Fruit fly (Drosophila melanogaster) whole organism, embryonic: ENCODE results near the gene mRpS23.
A peak's percentile ranks its signal among the peaks of the same experiment; 100 is the strongest.

ENCODE experiments used
- Adf1 ChIP-seq: fragments of 200-800 bp; sonication (Bioruptor generic); IDR thresholded peaks from 2 replicates; pipeline ENCODE4 v1.3.6; 2022; ENCODE audit warnings: missing biosample characterization, missing genetic modification characterization
- Asciz ChIP-seq: fragments of 200-800 bp; sonication (Bioruptor generic); optimal IDR thresholded peaks from 2 replicates; lab custom pipeline; 2017; ENCODE audit warnings: missing biosample characterization, mild to moderate bottlenecking, missing genetic modification characterization, missing genetic modification reagents
- CG10147 ChIP-seq: fragments of 200-800 bp; sonication (Bioruptor generic); optimal IDR thresholded peaks from 2 replicates; lab custom pipeline; 2019; ENCODE audit warnings: missing biosample characterization, mild to moderate bottlenecking, missing genetic modification characterization, moderate library complexity
- CG10267 ChIP-seq: fragments of 200-800 bp; sonication (Bioruptor generic); optimal IDR thresholded peaks from 2 replicates; lab custom pipeline; 2018; ENCODE audit warnings: missing biosample characterization, mild to moderate bottlenecking, missing genetic modification characterization, moderate library complexity
- CG10959 ChIP-seq: fragments of 200-800 bp; sonication (Bioruptor generic); IDR thresholded peaks from 2 replicates; pipeline ENCODE4 v1.3.6; 2022; ENCODE audit warnings: missing biosample characterization, missing genetic modification characterization
- CG11696 ChIP-seq: fragments of 200-800 bp; sonication (Bioruptor generic); IDR thresholded peaks from 2 replicates; pipeline ENCODE4 v1.3.6; 2022; ENCODE audit warnings: missing biosample characterization, missing genetic modification characterization
- CG12299 ChIP-seq: fragments of 200-800 bp; sonication (Bioruptor generic); optimal IDR thresholded peaks from 2 replicates; lab custom pipeline; 2018; ENCODE audit warnings: missing biosample characterization, mild to moderate bottlenecking, missing genetic modification characterization
- CG12769 ChIP-seq: fragments of 200-800 bp; sonication (Bioruptor generic); optimal IDR thresholded peaks from 2 replicates; lab custom pipeline; 2019; ENCODE audit warnings: missing biosample characterization, mild to moderate bottlenecking, missing genetic modification characterization, moderate library complexity
- CG15479 ChIP-seq: fragments of 200-800 bp; sonication (Bioruptor generic); optimal IDR thresholded peaks from 3 replicates; lab custom pipeline; 2019; ENCODE audit warnings: missing biosample characterization, mild to moderate bottlenecking, missing genetic modification characterization, moderate library complexity
- CG16863 ChIP-seq: fragments of 200-800 bp; sonication (Bioruptor generic); optimal IDR thresholded peaks from 3 replicates; lab custom pipeline; 2016; ENCODE audit warnings: missing biosample characterization, missing genetic modification characterization
- CG17328 ChIP-seq: fragments of 200-800 bp; sonication (Bioruptor generic); IDR thresholded peaks from 2 replicates; pipeline ENCODE4 v1.3.6; 2022; ENCODE audit warnings: missing biosample characterization, missing genetic modification characterization
- CG17361 ChIP-seq: fragments of 200-800 bp; sonication (Bioruptor generic); IDR thresholded peaks from 3 replicates; pipeline ENCODE4 v1.3.6; 2022; ENCODE audit warnings: missing biosample characterization, missing genetic modification characterization
- CG17912 ChIP-seq: fragments of 200-800 bp; sonication (Bioruptor generic); optimal IDR thresholded peaks from 2 replicates; lab custom pipeline; 2018; ENCODE audit warnings: missing biosample characterization, mild to moderate bottlenecking, missing genetic modification characterization
- CG33213 ChIP-seq: fragments of 200-800 bp; sonication (Bioruptor generic); optimal IDR thresholded peaks from 3 replicates; lab custom pipeline; 2016; ENCODE audit warnings: missing biosample characterization, missing genetic modification characterization
- CG4282 ChIP-seq: fragments of 200-800 bp; sonication (Bioruptor generic); optimal IDR thresholded peaks from 2 replicates; lab custom pipeline; 2016; ENCODE audit warnings: missing biosample characterization, missing genetic modification characterization
- CG4360 ChIP-seq: fragments of 200-800 bp; sonication (Bioruptor generic); IDR thresholded peaks from 2 replicates; pipeline ENCODE4 v1.3.6; 2022; ENCODE audit warnings: missing biosample characterization, missing genetic modification characterization
- CG6654 ChIP-seq: fragments of 200-800 bp; sonication (Bioruptor generic); optimal IDR thresholded peaks from 2 replicates; lab custom pipeline; 2017; ENCODE audit warnings: missing biosample characterization, mild to moderate bottlenecking, missing genetic modification characterization
- CG7357 ChIP-seq: fragments of 200-800 bp; sonication (Bioruptor generic); IDR thresholded peaks from 3 replicates; pipeline ENCODE4 v1.3.6; 2022; ENCODE audit warnings: missing biosample characterization, missing genetic modification characterization
- CG7556 ChIP-seq: fragments of 200-800 bp; sonication (Bioruptor generic); optimal IDR thresholded peaks from 2 replicates; lab custom pipeline; 2017; ENCODE audit warnings: missing biosample characterization, mild to moderate bottlenecking, missing genetic modification characterization
- CG7786 ChIP-seq: fragments of 200-800 bp; sonication (Bioruptor generic); optimal IDR thresholded peaks from 2 replicates; lab custom pipeline; 2016; ENCODE audit warnings: missing biosample characterization, missing genetic modification characterization
- CG8478 ChIP-seq: fragments of >200 bp; optimal IDR thresholded peaks from 2 replicates; lab custom pipeline; 2018
- CG8924 ChIP-seq: fragments of 200-800 bp; optimal IDR thresholded peaks from 3 replicates; lab custom pipeline; 2019; ENCODE audit warnings: missing biosample characterization, mild to moderate bottlenecking, missing genetic modification characterization, moderate library complexity
- CHES-1-like ChIP-seq: fragments of 200-800 bp; sonication (Bioruptor generic); optimal IDR thresholded peaks from 2 replicates; lab custom pipeline; 2016; ENCODE audit warnings: missing biosample characterization, missing genetic modification characterization
- Chrac-16 ChIP-seq: fragments of 200-800 bp; sonication (Bioruptor generic); optimal IDR thresholded peaks from 3 replicates; lab custom pipeline; 2016; ENCODE audit warnings: missing biosample characterization, missing genetic modification characterization
- CrebB ChIP-seq: fragments of 200-800 bp; sonication (Bioruptor generic); optimal IDR thresholded peaks from 3 replicates; lab custom pipeline; 2018; ENCODE audit warnings: missing biosample characterization, mild to moderate bottlenecking, missing genetic modification characterization
- Ets97D ChIP-seq: fragments of 200-800 bp; sonication (Bioruptor generic); optimal IDR thresholded peaks from 3 replicates; lab custom pipeline; 2016; ENCODE audit warnings: missing biosample characterization, missing genetic modification characterization
- GATAe ChIP-seq: fragments of 200-800 bp; sonication (Bioruptor generic); conservative IDR thresholded peaks from 2 replicates; pipeline ENCODE4 v1.3.6; 2022; ENCODE audit warnings: missing biosample characterization, missing genetic modification characterization
- H2.0 ChIP-seq: fragments of 200-800 bp; sonication (Bioruptor generic); IDR thresholded peaks from 2 replicates; pipeline ENCODE4 v1.3.6; 2022; ENCODE audit warnings: missing biosample characterization, missing genetic modification characterization
- NFAT ChIP-seq: fragments of 200-800 bp; sonication (Bioruptor generic); IDR thresholded peaks from 2 replicates; pipeline ENCODE4 v1.3.6; 2022; ENCODE audit warnings: missing biosample characterization, missing genetic modification characterization
- Neu2 ChIP-seq: fragments of 200-800 bp; sonication (Bioruptor generic); optimal IDR thresholded peaks from 3 replicates; lab custom pipeline; 2016; ENCODE audit warnings: missing biosample characterization, missing genetic modification characterization, borderline replicate concordance
- Trl ChIP-seq, 3 experiments: fragments of >200 bp in 2 of 3; fragments of 200-800 bp in 1 of 3; sonication (Bioruptor generic) in 1 of 3; optimal IDR thresholded peaks; 2 replicates in 1 of 3; 3 replicates in 2 of 3; lab custom pipeline; 2016 to 2017; ENCODE audit warnings: missing biosample characterization in 1 of 3, missing genetic modification characterization in 1 of 3
- ac ChIP-seq: fragments of 200-800 bp; sonication (Bioruptor generic); optimal IDR thresholded peaks from 3 replicates; lab custom pipeline; 2017; ENCODE audit warnings: missing biosample characterization, mild to moderate bottlenecking, missing genetic modification characterization
- bab2 ChIP-seq: fragments of 200-800 bp; sonication (Bioruptor generic); optimal IDR thresholded peaks from 2 replicates; lab custom pipeline; 2016; ENCODE audit warnings: missing biosample characterization, missing genetic modification characterization
- btn ChIP-seq: fragments of 200-800 bp; sonication (Bioruptor generic); optimal IDR thresholded peaks from 2 replicates; lab custom pipeline; 2016; ENCODE audit warnings: missing biosample characterization, missing genetic modification characterization
- cas ChIP-seq: fragments of 200-800 bp; sonication (Bioruptor generic); IDR thresholded peaks from 2 replicates; pipeline ENCODE4 v1.3.6; 2022; ENCODE audit warnings: missing biosample characterization, missing genetic modification characterization
- h ChIP-seq: fragments of >200 bp; optimal IDR thresholded peaks from 2 replicates; lab custom pipeline; 2017
- inv ChIP-seq: fragments of 200-800 bp; sonication (Bioruptor generic); IDR thresholded peaks from 2 replicates; pipeline ENCODE4 v1.3.6; 2022; ENCODE audit warnings: missing biosample characterization, missing genetic modification characterization; ENCODE audit not compliant: partially characterized antibody
- luna ChIP-seq: fragments of 200-800 bp; sonication (Bioruptor generic); optimal IDR thresholded peaks from 2 replicates; lab custom pipeline; 2016; ENCODE audit warnings: missing biosample characterization, missing genetic modification characterization
- maf-S ChIP-seq: fragments of 200-800 bp; sonication (Bioruptor generic); optimal IDR thresholded peaks from 2 replicates; lab custom pipeline; 2016; ENCODE audit warnings: missing biosample characterization, missing genetic modification characterization
- nau ChIP-seq: fragments of 200-800 bp; sonication (Bioruptor generic); optimal IDR thresholded peaks from 3 replicates; lab custom pipeline; 2017; ENCODE audit warnings: missing biosample characterization, mild to moderate bottlenecking, missing genetic modification characterization, missing genetic modification reagents
- nerfin-1 ChIP-seq: fragments of 200-800 bp; sonication (Bioruptor generic); optimal IDR thresholded peaks from 3 replicates; lab custom pipeline; 2019; ENCODE audit warnings: missing biosample characterization, mild to moderate bottlenecking, missing genetic modification characterization, moderate library complexity
- peb ChIP-seq: fragments of 200-800 bp; sonication (Bioruptor generic); IDR thresholded peaks from 2 replicates; pipeline ENCODE4 v1.3.6; 2022; ENCODE audit warnings: missing biosample characterization, missing genetic modification characterization
- pfk ChIP-seq: fragments of 200-800 bp; sonication (Bioruptor generic); optimal IDR thresholded peaks from 2 replicates; lab custom pipeline; 2018; ENCODE audit warnings: missing biosample characterization, mild to moderate bottlenecking, missing genetic modification characterization, moderate library complexity
- ro ChIP-seq: fragments of 200-800 bp; sonication (Bioruptor generic); IDR thresholded peaks from 2 replicates; pipeline ENCODE4 v1.3.6; 2022; ENCODE audit warnings: missing biosample characterization, missing genetic modification characterization
- schlank ChIP-seq: fragments of 200-800 bp; sonication (Bioruptor generic); optimal IDR thresholded peaks from 2 replicates; lab custom pipeline; 2018; ENCODE audit warnings: missing biosample characterization, mild to moderate bottlenecking, missing genetic modification characterization
- sim ChIP-seq: fragments of 200-800 bp; sonication (Bioruptor generic); IDR thresholded peaks from 2 replicates; pipeline ENCODE4 v1.3.6; 2022; ENCODE audit warnings: missing biosample characterization, missing genetic modification characterization
- sob ChIP-seq: fragments of 200-800 bp; sonication (Bioruptor generic); IDR thresholded peaks from 2 replicates; pipeline ENCODE4 v1.3.6; 2022; ENCODE audit warnings: missing biosample characterization, missing genetic modification characterization
- tio ChIP-seq: fragments of 200-800 bp; sonication (Bioruptor generic); optimal IDR thresholded peaks from 2 replicates; lab custom pipeline; 2017; ENCODE audit warnings: missing biosample characterization, missing genetic modification characterization, inconsistent platforms
- vnd ChIP-seq: fragments of 200-800 bp; sonication (Bioruptor generic); IDR thresholded peaks from 3 replicates; pipeline ENCODE4 v1.3.6; 2022; ENCODE audit warnings: missing biosample characterization, missing genetic modification characterization; ENCODE audit not compliant: partially characterized antibody

mRpS23 gene

DNA sequence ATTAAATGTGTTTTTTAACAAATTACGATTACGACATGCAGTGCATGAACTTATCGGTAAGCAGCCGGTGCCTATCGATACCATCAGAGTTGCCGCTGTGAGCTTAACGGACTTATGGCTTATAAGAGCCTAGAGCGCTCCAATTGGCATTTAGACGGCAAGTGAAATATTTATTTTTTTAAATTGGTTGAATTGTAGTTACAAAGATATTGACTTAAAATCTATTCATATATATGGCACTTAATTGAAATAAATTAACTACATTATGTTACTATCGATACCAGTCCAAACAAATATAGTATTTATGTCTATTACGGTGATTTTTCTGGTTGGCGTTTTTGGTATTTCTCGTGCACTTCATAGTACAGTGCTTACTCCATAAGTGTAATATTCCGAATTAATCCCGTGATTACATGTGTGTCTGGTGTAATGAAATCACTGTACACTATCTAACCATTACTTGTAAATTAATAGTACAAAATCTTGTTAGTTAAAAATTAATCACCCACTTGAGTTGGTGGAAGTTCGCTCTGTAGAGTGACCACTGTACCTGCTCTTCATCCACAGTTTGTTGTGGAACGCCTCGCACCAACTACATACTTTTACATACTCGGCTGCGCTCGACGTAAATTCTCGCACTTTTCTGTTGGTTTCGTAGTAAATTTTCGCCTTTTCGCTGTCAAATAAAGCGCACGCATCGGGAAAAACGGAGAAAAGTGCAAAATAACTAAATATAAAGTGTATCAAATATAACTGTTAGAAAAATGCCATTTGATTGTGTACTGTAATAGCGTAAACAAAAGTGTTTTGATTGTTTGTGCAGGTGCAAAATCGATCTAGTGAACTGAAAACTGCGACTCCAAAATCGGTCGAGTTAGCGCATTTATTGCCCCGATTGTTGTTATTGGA is at the start of gene mRpS23, which contains the start of gene CenG1A (continued):
- peak; percentile 100 for TF ChIP-seq Chrac-16 (GFP tag; lab: Kevin White, UChicago)
- peak; percentile 99 for TF ChIP-seq ro
- peak; percentile 98 for TF ChIP-seq Neu2 (GFP tag; lab: Kevin White, UChicago)
- peak; percentile 100 for TF ChIP-seq bab2 (GFP tag; lab: Kevin White, UChicago)
- peak; percentile 99 for TF ChIP-seq CG10147 (GFP tag; lab: Kevin White, UChicago)
- peak; percentile 100 for TF ChIP-seq Asciz
- peak; percentile 80 for TF ChIP-seq CG15479 (GFP tag; lab: Kevin White, UChicago)
- TF ChIP-seq CG7786 (GFP tag; lab: Kevin White, UChicago): peak; percentile 100
- peak; percentile 100 for TF ChIP-seq CG10959 (GFP tag; lab: Robert Waterston, UW)
- peak; percentile 100 for TF ChIP-seq peb
- TF ChIP-seq Ets97D (GFP tag; lab: Kevin White, UChicago): peak; percentile 97
- TF ChIP-seq Adf1 (GFP tag; lab: Robert Waterston, UW): peak; percentile 95
- peak; percentile 99 for TF ChIP-seq GATAe
- TF ChIP-seq CHES-1-like (GFP tag; lab: Kevin White, UChicago): peak; percentile 100
- peak; percentile 100 for TF ChIP-seq CG8924 (tag; lab: Kevin White, UChicago)
- peak; percentile 99 for TF ChIP-seq CG7556 (GFP tag; lab: Kevin White, UChicago)
- peak; percentile 100 for TF ChIP-seq cas (GFP tag; lab: Robert Waterston, UW)
- peak; percentile 99 for TF ChIP-seq CG17361
- peak; percentile 95 for TF ChIP-seq CG6654 (GFP tag; lab: Kevin White, UChicago)
- TF ChIP-seq CG4282 (GFP tag; lab: Kevin White, UChicago): peak; percentile 99
- TF ChIP-seq Trl (optimal IDR thresholded peaks at IDR 0.05; lab: Kevin White, UChicago): no peak
- TF ChIP-seq Trl (GFP tag; optimal IDR thresholded peaks at IDR 0.05; lab: Kevin White, UChicago): peak; percentile 100
- TF ChIP-seq maf-S (GFP tag; lab: Kevin White, UChicago): peak; percentile 100
- peak; percentile 100 for TF ChIP-seq NFAT
- TF ChIP-seq H2.0: peak; percentile 100
- TF ChIP-seq CG7357: peak; percentile 99
- peak; percentile 100 for TF ChIP-seq CG33213
- peak; percentile 99 for TF ChIP-seq ac (GFP tag; lab: Kevin White, UChicago)
- peak; percentile 100 for TF ChIP-seq CrebB (tag; lab: Kevin White, UChicago)
- peak; percentile 95 for TF ChIP-seq CG4360 (GFP tag; lab: Robert Waterston, UW)
- TF ChIP-seq sob: peak; percentile 100
- peak; percentile 81 for TF ChIP-seq pfk (GFP tag; lab: Kevin White, UChicago)
- TF ChIP-seq inv (GFP tag; lab: Robert Waterston, UW): peak; percentile 77
- TF ChIP-seq CG10267 (tag; lab: Kevin White, UChicago): peak; percentile 99
- TF ChIP-seq CG8478 (lab: Kevin White, UChicago): no peak
- TF ChIP-seq CG12299 (tag; lab: Kevin White, UChicago): peak; percentile 100
- TF ChIP-seq CG11696 (GFP tag; lab: Robert Waterston, UW): peak; percentile 99
- TF ChIP-seq CG17912 (GFP tag; lab: Kevin White, UChicago): peak; percentile 99
- peak; percentile 100 for TF ChIP-seq nau (GFP tag; lab: Kevin White, UChicago)
- TF ChIP-seq schlank: peak; percentile 100
- peak; percentile 100 for TF ChIP-seq nerfin-1 (tag; lab: Kevin White, UChicago)
- peak; percentile 100 for TF ChIP-seq sim (GFP tag; lab: Robert Waterston, UW)
- peak; percentile 100 for TF ChIP-seq CG17328 (GFP tag; lab: Robert Waterston, UW)
- TF ChIP-seq vnd (GFP tag; lab: Robert Waterston, UW): peak; percentile 85
- TF ChIP-seq tio: no peak
- peak; percentile 100 for TF ChIP-seq CG12769 (tag; lab: Kevin White, UChicago)
- peak; percentile 100 for TF ChIP-seq CG16863 (GFP tag; lab: Kevin White, UChicago)
- TF ChIP-seq btn (GFP tag; lab: Kevin White, UChicago): peak; percentile 99
- peak; percentile 99 for TF ChIP-seq luna (GFP tag; lab: Kevin White, UChicago)
- TF ChIP-seq h (lab: Kevin White, UChicago): no peak
